Worm (Caenorhabditis elegans) whole organism, L3 larva: ENCODE measurements around the gene F40F12.9.

Experiments
- R02D3.7 ChIP-seq: fragments of 150-350 bp; optimal IDR thresholded peaks from 2 replicates; lab custom pipeline; 2014; ENCODE audit warnings: missing biosample characterization, missing genetic modification characterization
- ZK546.5 ChIP-seq: sonication (generic microtip); optimal IDR thresholded peaks from 2 replicates; lab custom pipeline; 2017; ENCODE audit warnings: missing biosample characterization, missing genetic modification characterization
- aly-2 ChIP-seq: fragments of 150-350 bp; optimal IDR thresholded peaks from 2 replicates; lab custom pipeline; 2014; ENCODE audit warnings: missing biosample characterization, missing genetic modification characterization
- ama-1 ChIP-seq: fragments of 150-350 bp; optimal IDR thresholded peaks from 2 replicates; lab custom pipeline; 2018
- ceh-28 ChIP-seq: fragments of 150-350 bp; optimal IDR thresholded peaks from 2 replicates; lab custom pipeline; 2014; ENCODE audit warnings: missing biosample characterization, missing genetic modification reagents, missing genetic modification characterization
- ceh-9 ChIP-seq: sonication (generic microtip); optimal IDR thresholded peaks from 2 replicates; lab custom pipeline; 2018; ENCODE audit warnings: missing biosample characterization, missing genetic modification characterization
- daf-12 ChIP-seq: fragments of 150-350 bp; optimal IDR thresholded peaks from 2 replicates; lab custom pipeline; 2014; ENCODE audit warnings: missing biosample characterization, missing genetic modification reagents, missing genetic modification characterization
- egl-5 ChIP-seq: fragments of 150-350 bp; optimal IDR thresholded peaks from 2 replicates; lab custom pipeline; 2017; ENCODE audit warnings: missing biosample characterization, missing genetic modification reagents, missing genetic modification characterization, inconsistent platforms
- elt-1 ChIP-seq: fragments of 150-350 bp; optimal IDR thresholded peaks from 2 replicates; lab custom pipeline; 2014; ENCODE audit warnings: missing biosample characterization, missing genetic modification characterization
- elt-2 ChIP-seq: sonication (generic microtip); optimal IDR thresholded peaks from 2 replicates; lab custom pipeline; 2016; ENCODE audit warnings: missing genetic modification reagents, mild to moderate bottlenecking, missing genetic modification characterization, missing compliant biosample characterization
- elt-3 ChIP-seq, 3 experiments: fragments of 150-350 bp in 1 of 3; sonication (generic microtip) in 2 of 3; optimal IDR thresholded peaks; 2 replicates in 2 of 3; 4 replicates in 1 of 3; lab custom pipeline; 2014 to 2017; ENCODE audit warnings: missing biosample characterization in 3 of 3, missing genetic modification characterization in 3 of 3
- eor-1 ChIP-seq, 2 experiments: fragments of 150-350 bp; optimal IDR thresholded peaks; 2 replicates each; lab custom pipeline; 2014 to 2018; ENCODE audit warnings: missing biosample characterization in 2 of 2, missing genetic modification characterization in 2 of 2
- fkh-10 ChIP-seq: sonication (generic microtip); optimal IDR thresholded peaks from 2 replicates; lab custom pipeline; 2017; ENCODE audit warnings: missing biosample characterization, missing genetic modification reagents, missing genetic modification characterization
- hmg-11 ChIP-seq: sonication (generic microtip); optimal IDR thresholded peaks from 2 replicates; lab custom pipeline; 2016; ENCODE audit warnings: missing genetic modification characterization, missing compliant biosample characterization
- jun-1 ChIP-seq: fragments of 150-350 bp; optimal IDR thresholded peaks from 2 replicates; lab custom pipeline; 2014; ENCODE audit warnings: missing biosample characterization, missing genetic modification reagents, missing genetic modification characterization
- lin-15B ChIP-seq: fragments of 150-350 bp; optimal IDR thresholded peaks from 2 replicates; lab custom pipeline; 2014; ENCODE audit warnings: missing biosample characterization, missing genetic modification characterization
- lin-39 ChIP-seq: fragments of 150-350 bp; optimal IDR thresholded peaks from 2 replicates; lab custom pipeline; 2018; ENCODE audit warnings: missing biosample characterization, missing genetic modification reagents, missing genetic modification characterization
- mdl-1 ChIP-seq: fragments of 150-350 bp; optimal IDR thresholded peaks from 2 replicates; lab custom pipeline; 2014; ENCODE audit warnings: missing biosample characterization, missing genetic modification characterization
- mml-1 ChIP-seq: fragments of 150-350 bp; sonication (generic microtip); optimal IDR thresholded peaks from 3 replicates; lab custom pipeline; 2014; ENCODE audit warnings: missing biosample characterization, missing genetic modification characterization
- nfya-1 ChIP-seq: sonication (generic microtip); optimal IDR thresholded peaks from 2 replicates; lab custom pipeline; 2017; ENCODE audit warnings: missing genetic modification characterization, mild to moderate bottlenecking, missing compliant biosample characterization, antibody characterized with exemption, moderate library complexity; ENCODE audit not compliant: insufficient read depth
- nhr-11 ChIP-seq: fragments of 150-350 bp; optimal IDR thresholded peaks from 2 replicates; lab custom pipeline; 2014; ENCODE audit warnings: missing biosample characterization, missing genetic modification characterization
- nhr-23 ChIP-seq: fragments of 150-350 bp; optimal IDR thresholded peaks from 2 replicates; lab custom pipeline; 2014; ENCODE audit warnings: missing biosample characterization, missing genetic modification reagents, missing genetic modification characterization
- nhr-237 ChIP-seq: fragments of 150-350 bp; optimal IDR thresholded peaks from 2 replicates; lab custom pipeline; 2014; ENCODE audit warnings: missing biosample characterization, missing genetic modification characterization
- nhr-25 ChIP-seq: sonication (generic microtip); optimal IDR thresholded peaks from 2 replicates; lab custom pipeline; 2017; ENCODE audit warnings: missing biosample characterization, missing genetic modification characterization
- nhr-76 ChIP-seq: fragments of 150-350 bp; sonication (generic microtip); optimal IDR thresholded peaks from 5 replicates; lab custom pipeline; 2014; ENCODE audit warnings: missing biosample characterization, missing genetic modification characterization
- nhr-77 ChIP-seq: fragments of 150-350 bp; optimal IDR thresholded peaks from 2 replicates; lab custom pipeline; 2014; ENCODE audit warnings: missing biosample characterization, missing genetic modification characterization
- pha-4 ChIP-seq: fragments of 150-350 bp; optimal IDR thresholded peaks from 2 replicates; lab custom pipeline; 2014; ENCODE audit warnings: missing biosample characterization, missing genetic modification reagents, missing genetic modification characterization
- pqm-1 ChIP-seq: fragments of 150-350 bp; optimal IDR thresholded peaks from 2 replicates; lab custom pipeline; 2017; ENCODE audit warnings: missing biosample characterization, missing genetic modification characterization, inconsistent platforms
- sea-2 ChIP-seq: fragments of 150-350 bp; sonication (generic microtip); optimal IDR thresholded peaks from 4 replicates; lab custom pipeline; 2014; ENCODE audit warnings: missing biosample characterization, missing genetic modification reagents, missing genetic modification characterization
- unc-62 ChIP-seq: fragments of 150-350 bp; sonication (generic microtip); optimal IDR thresholded peaks from 4 replicates; lab custom pipeline; 2014; ENCODE audit warnings: missing biosample characterization, missing genetic modification reagents, missing genetic modification characterization
- zag-1 ChIP-seq: fragments of 150-350 bp; optimal IDR thresholded peaks from 2 replicates; lab custom pipeline; 2014; ENCODE audit warnings: missing biosample characterization, missing genetic modification characterization
- ztf-11 ChIP-seq: fragments of 150-350 bp; optimal IDR thresholded peaks from 2 replicates; lab custom pipeline; 2014; ENCODE audit warnings: missing biosample characterization, missing genetic modification characterization
- ztf-4 ChIP-seq: fragments of 150-350 bp; optimal IDR thresholded peaks from 2 replicates; lab custom pipeline; 2014; ENCODE audit warnings: missing biosample characterization, missing genetic modification characterization

Gene F40F12.9

DNA sequence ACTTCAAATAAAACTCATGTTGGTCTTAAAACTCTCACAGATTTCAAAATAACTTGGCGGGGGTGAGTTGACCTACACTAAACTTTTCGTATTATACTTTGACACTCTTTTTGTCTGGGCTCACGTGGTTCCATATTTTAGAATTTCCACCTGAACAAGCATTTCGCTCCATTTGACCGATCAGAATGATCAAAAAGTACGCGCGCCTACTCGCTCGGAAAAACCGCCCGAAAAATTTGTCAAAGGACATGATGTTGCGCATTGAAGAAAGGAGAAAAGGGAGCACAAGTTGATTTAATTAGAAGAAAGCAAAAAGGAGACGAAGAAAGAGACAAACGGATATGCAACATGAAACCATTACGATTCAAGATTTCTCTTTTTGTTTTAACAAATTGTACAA, 24.8 kb upstream of the F40F12.9 start:
- no peak for TF ChIP-seq nhr-76
- TF ChIP-seq nhr-237 (tag; lab: Kevin White, UChicago) = no peak
- peak; percentile 36 for TF ChIP-seq fkh-10 (GFP tag; lab: Kevin White, UChicago)

DNA sequence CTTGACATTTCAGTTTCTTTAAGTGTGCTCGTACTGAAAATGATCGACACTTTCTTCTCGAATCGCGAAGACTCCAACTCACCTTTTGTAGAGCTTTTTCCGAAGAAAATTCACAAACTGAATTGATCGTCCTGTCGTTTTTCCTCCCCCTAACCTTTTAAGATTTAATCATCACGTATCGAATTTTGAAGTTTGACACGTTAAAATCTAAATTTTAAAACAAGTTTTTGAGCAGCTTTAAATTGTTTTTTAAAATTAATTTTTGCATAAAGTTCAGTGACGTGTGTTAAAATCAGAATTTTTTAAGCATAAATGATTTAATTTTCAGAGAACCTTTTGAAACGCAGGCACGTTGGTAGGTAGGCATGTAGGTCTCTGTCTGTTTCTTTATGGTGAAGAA, 19.8 kb upstream of the F40F12.9 start, which contains the start of gene alg-4:
Gene alg-4, minus strand, starts transcription at position 101 of the 400 bp plus-strand sequence.
- TF ChIP-seq jun-1 (no peak), pha-4 (tag; lab: Kevin White, UChicago) (no peak), aly-2 (tag; lab: Kevin White, UChicago) (no peak), egl-5 (no peak), lin-15B (tag; lab: Kevin White, UChicago) (no peak), lin-39 (no peak), ceh-28 (tag; lab: Kevin White, UChicago) (no peak), nfya-1 (no peak)

DNA sequence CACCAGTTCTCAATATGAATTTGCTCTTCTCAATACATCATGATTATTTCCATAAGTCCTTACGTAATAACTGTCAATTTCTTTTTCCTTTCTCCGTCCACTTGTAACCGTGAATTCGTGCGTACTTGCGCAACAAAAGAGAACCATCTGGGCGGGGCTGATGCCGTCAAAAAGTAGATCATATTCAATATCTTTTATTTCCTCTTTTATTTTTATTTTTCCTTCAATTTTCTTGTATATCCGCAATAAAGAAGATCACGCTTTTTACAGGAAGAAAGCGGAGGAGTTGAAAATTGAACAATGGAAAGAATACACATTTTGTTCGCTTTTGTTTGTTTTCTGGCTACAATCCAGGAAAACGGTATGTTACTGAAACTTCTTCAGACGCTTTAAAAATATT, 18.3 kb upstream of the F40F12.9 start, which contains the start of gene mam-7:
Gene mam-7, plus strand, starts transcription at position 301 of the 400 bp plus-strand sequence.
- TF ChIP-seq ceh-28 (tag; lab: Kevin White, UChicago) (no peak), mdl-1 (tag; lab: Kevin White, UChicago) (no peak), daf-12 (tag; lab: Kevin White, UChicago) (no peak), mml-1 (no peak), hmg-11 (tag; lab: Kevin White, UChicago) (no peak), ZK546.5 (tag; lab: Kevin White, UChicago) (no peak), elt-3 (tag; optimal IDR thresholded peaks at IDR 0.05; lab: Kevin White, UChicago) (no peak), lin-15B (tag; lab: Kevin White, UChicago) (no peak), R02D3.7 (no peak), ama-1 (lab: Kevin White, UChicago) (no peak), aly-2 (tag; lab: Kevin White, UChicago) (no peak), sea-2 (no peak), elt-2 (tag; lab: Kevin White, UChicago) (no peak), zag-1 (tag; lab: Kevin White, UChicago) (no peak), unc-62 (GFP tag; lab: Kevin White, UChicago) (no peak)

DNA sequence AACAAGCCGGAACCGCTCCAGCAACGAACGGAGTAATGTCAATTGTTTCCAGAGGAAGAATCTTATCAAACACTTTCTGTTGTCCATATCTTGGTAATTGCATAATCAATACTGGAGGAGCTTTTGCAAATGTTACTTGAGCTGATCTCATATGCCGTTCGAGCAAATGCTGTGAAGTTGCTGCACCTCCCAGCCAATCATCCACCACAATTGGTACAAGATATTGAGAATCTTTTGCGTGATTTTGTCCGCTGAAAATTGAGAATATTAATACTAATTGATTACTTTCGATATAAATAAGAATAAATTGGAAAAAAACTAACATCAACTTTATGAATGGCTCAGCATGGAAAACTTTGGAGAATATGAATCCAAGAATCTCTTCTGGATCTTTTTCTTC, 11.4 kb upstream of the F40F12.9 start:
- TF ChIP-seq nhr-23 (no peak), nhr-77 (tag; lab: Kevin White, UChicago) (no peak), nhr-25 (tag; lab: Kevin White, UChicago) (no peak), zag-1 (tag; lab: Kevin White, UChicago) (no peak)

DNA sequence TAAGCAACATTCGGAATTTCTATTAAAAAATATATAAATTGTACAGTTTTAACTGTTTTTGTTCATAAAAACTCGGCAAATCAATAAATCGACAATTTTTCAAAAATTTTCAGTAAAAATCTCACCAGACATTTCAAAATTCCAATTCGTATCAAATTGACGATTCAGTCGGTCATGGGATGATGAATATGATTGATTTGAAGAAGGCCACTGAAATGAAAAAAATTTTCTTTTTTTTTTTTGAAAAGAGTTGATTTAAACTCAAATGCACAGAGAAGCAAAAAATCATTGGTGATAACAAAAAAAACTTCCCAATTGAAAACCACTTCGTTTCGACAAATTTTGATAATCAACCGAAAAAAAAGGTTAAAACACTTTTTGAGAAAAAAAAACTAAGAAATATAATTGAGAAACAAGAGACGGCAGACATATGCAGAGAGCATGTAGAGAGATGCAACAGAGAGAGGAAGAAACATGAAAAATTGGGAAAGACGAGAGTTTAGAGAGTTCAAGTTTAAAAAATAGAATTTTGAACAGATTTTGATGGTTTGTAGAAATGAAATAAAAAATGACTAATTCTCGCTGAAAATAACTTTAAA, 7.3 kb upstream of the F40F12.9 start:
- TF ChIP-seq nhr-11 (tag; lab: Kevin White, UChicago) (no peak), elt-2 (tag; lab: Kevin White, UChicago) (peak; percentile 65), egl-5 (no peak), ceh-9 (no peak), pha-4 (tag; lab: Kevin White, UChicago) (peak; percentile 41), nhr-77 (tag; lab: Kevin White, UChicago) (no peak), lin-15B (tag; lab: Kevin White, UChicago) (no peak), pqm-1 (tag; lab: Kevin White, UChicago) (peak; percentile 19), ztf-11 (tag; lab: Kevin White, UChicago) (no peak), ztf-4 (tag; lab: Kevin White, UChicago) (no peak), nhr-23 (no peak), elt-1 (no peak), R02D3.7 (no peak), jun-1 (no peak), eor-1 (tag; optimal IDR thresholded peaks at IDR 0.05; lab: Kevin White, UChicago) (no peak), ceh-28 (tag; lab: Kevin White, UChicago) (no peak), fkh-10 (GFP tag; lab: Kevin White, UChicago) (no peak)
